Worm (Caenorhabditis elegans) whole organism, L1 larva: ENCODE data around the gene ZK938.3.

ENCODE experiments used
- C04F5.9 ChIP-seq: sonication (generic microtip); optimal IDR thresholded peaks from 2 replicates; lab custom pipeline; 2016; ENCODE audit warnings: missing genetic modification characterization, missing compliant biosample characterization
- F16B12.6 ChIP-seq: fragments of 150-350 bp; optimal IDR thresholded peaks from 2 replicates; lab custom pipeline; 2014; ENCODE audit warnings: missing biosample characterization, missing genetic modification characterization
- aha-1 ChIP-seq: fragments of 150-350 bp; optimal IDR thresholded peaks from 2 replicates; lab custom pipeline; 2014; ENCODE audit warnings: missing biosample characterization, missing genetic modification characterization
- aly-2 ChIP-seq: fragments of 150-350 bp; optimal IDR thresholded peaks from 2 replicates; lab custom pipeline; 2014; ENCODE audit warnings: missing biosample characterization, missing genetic modification characterization
- ama-1 ChIP-seq: fragments of 150-350 bp; optimal IDR thresholded peaks from 2 replicates; lab custom pipeline; 2014
- blmp-1 ChIP-seq: fragments of 150-350 bp; optimal IDR thresholded peaks from 2 replicates; lab custom pipeline; 2014; ENCODE audit warnings: missing biosample characterization, missing genetic modification characterization
- ceh-8 ChIP-seq: fragments of 200-800 bp; sonication (Bioruptor generic); optimal IDR thresholded peaks from 2 replicates; lab custom pipeline; 2018; ENCODE audit warnings: mild to moderate bottlenecking, missing genetic modification characterization, moderate library complexity, missing compliant biosample characterization
- ceh-82 ChIP-seq, 3 experiments: fragments of 150-350 bp in 1 of 3; sonication (generic microtip) in 2 of 3; optimal IDR thresholded peaks; 2 replicates each; lab custom pipeline; 2014 to 2017; ENCODE audit warnings: missing biosample characterization in 3 of 3, missing genetic modification characterization in 3 of 3
- dpl-1 ChIP-seq, 3 experiments: fragments of 150-350 bp in 2 of 3; sonication (generic microtip) in 1 of 3; optimal IDR thresholded peaks; 2 replicates each; lab custom pipeline; 2014 to 2017; ENCODE audit warnings: missing biosample characterization in 3 of 3, missing genetic modification characterization in 3 of 3, missing genetic modification reagents in 3 of 3
- efl-3 ChIP-seq: fragments of 200-800 bp; sonication (Bioruptor generic); optimal IDR thresholded peaks from 2 replicates; lab custom pipeline; 2018; ENCODE audit warnings: mild to moderate bottlenecking, missing genetic modification characterization, missing compliant biosample characterization
- elt-2 ChIP-seq: sonication (generic microtip); optimal IDR thresholded peaks from 2 replicates; lab custom pipeline; 2016; ENCODE audit warnings: missing genetic modification characterization, mild to moderate bottlenecking, inconsistent platforms, missing compliant biosample characterization, missing genetic modification reagents
- elt-3 ChIP-seq, 6 experiments: fragments of 150-350 bp in 1 of 6; sonication (generic microtip); optimal IDR thresholded peaks; 2 replicates each; lab custom pipeline; 2017 to 2018; ENCODE audit warnings: missing biosample characterization in 6 of 6, missing genetic modification characterization in 6 of 6, inconsistent platforms in 1 of 6
- ets-5 ChIP-seq: fragments of 200-800 bp; sonication (Bioruptor generic); IDR thresholded peaks from 2 replicates; pipeline ENCODE4 v1.3.6; 2022; ENCODE audit warnings: missing genetic modification characterization, missing compliant biosample characterization
- fkh-10 ChIP-seq: sonication (generic microtip); optimal IDR thresholded peaks from 2 replicates; lab custom pipeline; 2017; ENCODE audit warnings: missing biosample characterization, missing genetic modification reagents, missing genetic modification characterization
- fos-1 ChIP-seq: fragments of 150-350 bp; optimal IDR thresholded peaks from 2 replicates; lab custom pipeline; 2014; ENCODE audit warnings: missing biosample characterization, missing genetic modification characterization
- grh-1 ChIP-seq: fragments of 200-800 bp; sonication (Bioruptor generic); IDR thresholded peaks from 2 replicates; pipeline ENCODE4 v1.3.6; 2022; ENCODE audit warnings: missing genetic modification reagents, missing genetic modification characterization, missing compliant biosample characterization
- irx-1 ChIP-seq: sonication (generic microtip); optimal IDR thresholded peaks from 2 replicates; lab custom pipeline; 2016; ENCODE audit warnings: missing genetic modification characterization, missing compliant biosample characterization
- jun-1 ChIP-seq: fragments of 150-350 bp; optimal IDR thresholded peaks from 2 replicates; lab custom pipeline; 2014; ENCODE audit warnings: missing biosample characterization, missing genetic modification reagents, missing genetic modification characterization
- lin-13 ChIP-seq: fragments of 150-350 bp; optimal IDR thresholded peaks from 2 replicates; lab custom pipeline; 2014; ENCODE audit warnings: missing biosample characterization, missing genetic modification reagents, missing genetic modification characterization
- lin-35 ChIP-seq, 2 experiments: fragments of 150-350 bp; optimal IDR thresholded peaks; 2 replicates each; lab custom pipeline; 2014; ENCODE audit warnings: missing biosample characterization in 2 of 2, missing genetic modification characterization in 2 of 2, missing genetic modification reagents in 2 of 2
- lir-3 ChIP-seq: sonication (generic microtip); optimal IDR thresholded peaks from 2 replicates; lab custom pipeline; 2016; ENCODE audit warnings: mild to moderate bottlenecking, missing genetic modification characterization, moderate library complexity, missing compliant biosample characterization; ENCODE audit not compliant: poor library complexity
- lsy-2 ChIP-seq, 2 experiments: fragments of 150-350 bp; optimal IDR thresholded peaks; 2 replicates each; lab custom pipeline; 2014; ENCODE audit warnings: missing biosample characterization in 2 of 2, missing genetic modification characterization in 2 of 2
- mdl-1 ChIP-seq, 2 experiments: fragments of 150-350 bp; optimal IDR thresholded peaks; 2 replicates each; lab custom pipeline; 2014 to 2017; ENCODE audit warnings: missing biosample characterization in 2 of 2, missing genetic modification characterization in 2 of 2, inconsistent platforms in 1 of 2
- mef-2 ChIP-seq: fragments of 150-350 bp; optimal IDR thresholded peaks from 2 replicates; lab custom pipeline; 2014; ENCODE audit warnings: missing biosample characterization, missing genetic modification characterization
- nhr-20 ChIP-seq: sonication (generic microtip); optimal IDR thresholded peaks from 2 replicates; lab custom pipeline; 2016; ENCODE audit warnings: mild to moderate bottlenecking, missing genetic modification characterization, missing compliant biosample characterization
- nhr-237 ChIP-seq: fragments of 150-350 bp; optimal IDR thresholded peaks from 2 replicates; lab custom pipeline; 2014; ENCODE audit warnings: missing biosample characterization, missing genetic modification characterization
- nhr-85 ChIP-seq: sonication (generic microtip); peaks from one replicate; lab custom pipeline; 2016; ENCODE audit warnings: missing genetic modification characterization, inconsistent platforms, missing compliant biosample characterization
- pag-3 ChIP-seq: sonication (generic microtip); optimal IDR thresholded peaks from 2 replicates; lab custom pipeline; 2017; ENCODE audit warnings: missing genetic modification characterization, mild to moderate bottlenecking, missing compliant biosample characterization, antibody characterized with exemption, borderline replicate concordance; ENCODE audit not compliant: insufficient read depth
- skn-1 ChIP-seq: fragments of 150-350 bp; optimal IDR thresholded peaks from 2 replicates; lab custom pipeline; 2014; ENCODE audit warnings: missing biosample characterization, missing genetic modification characterization
- snu-23 ChIP-seq: sonication (generic microtip); optimal IDR thresholded peaks from 2 replicates; lab custom pipeline; 2016; ENCODE audit warnings: missing genetic modification characterization, missing compliant biosample characterization
- sptf-1 ChIP-seq: fragments of 150-350 bp; optimal IDR thresholded peaks from 2 replicates; lab custom pipeline; 2014; ENCODE audit warnings: missing biosample characterization, missing genetic modification characterization
- tlp-1 ChIP-seq: fragments of 150-350 bp; optimal IDR thresholded peaks from 2 replicates; lab custom pipeline; 2014; ENCODE audit warnings: missing biosample characterization, missing genetic modification characterization
- unc-130 ChIP-seq: fragments of 150-350 bp; optimal IDR thresholded peaks from 2 replicates; lab custom pipeline; 2017; ENCODE audit warnings: missing biosample characterization, missing genetic modification characterization, inconsistent platforms
- unc-30 ChIP-seq: sonication (generic microtip); optimal IDR thresholded peaks from 2 replicates; lab custom pipeline; 2017; ENCODE audit warnings: missing biosample characterization, missing genetic modification characterization
- vab-15 ChIP-seq: sonication (generic microtip); optimal IDR thresholded peaks from 2 replicates; lab custom pipeline; 2017; ENCODE audit warnings: missing genotype, mild to moderate bottlenecking, missing genetic modification characterization, missing compliant biosample characterization
- zag-1 ChIP-seq: fragments of 150-350 bp; optimal IDR thresholded peaks from 2 replicates; lab custom pipeline; 2014; ENCODE audit warnings: missing biosample characterization, missing genetic modification characterization
- ztf-11 ChIP-seq, 2 experiments: sonication (generic microtip); optimal IDR thresholded peaks; 2 replicates each; lab custom pipeline; 2016 to 2017; ENCODE audit warnings: missing genetic modification characterization in 2 of 2, missing biosample characterization in 1 of 2, missing compliant biosample characterization in 1 of 2
- ztf-4 ChIP-seq: fragments of 150-350 bp; optimal IDR thresholded peaks from 2 replicates; lab custom pipeline; 2014; ENCODE audit warnings: missing biosample characterization, missing genetic modification characterization

The ZK938.3 gene

ce11 chrII:9833855-9834254, at the start of gene ZK938.3:
TSS of gene ZK938.3 (minus strand) at chrII:9833955.
- TF ChIP-seq elt-2 (tag; lab: Kevin White, UChicago) (no peak), aha-1 (no peak), snu-23 (GFP tag; lab: Kevin White, UChicago) (no peak), fos-1 (tag; lab: Kevin White, UChicago) (no peak), nhr-85 (no peak), blmp-1 (no peak), nhr-20 (tag; lab: Kevin White, UChicago) (no peak), unc-130 (no peak), fkh-10 (GFP tag; lab: Kevin White, UChicago) (no peak), ceh-8 (GFP tag; lab: Kevin White, UChicago) (no peak), lin-13 (no peak), mdl-1 (tag; optimal IDR thresholded peaks at IDR 0.05; lab: Kevin White, UChicago) (no peak), zag-1 (tag; lab: Kevin White, UChicago) (no peak), skn-1 (tag; lab: Kevin White, UChicago) (no peak)

ce11 chrII:9880826-9881225, 47.1 kb upstream of the ZK938.3 start, which contains the start of gene C08H9.15:
TSS of gene C08H9.15 (plus strand) at chrII:9881193.
- TF ChIP-seq ztf-11 (tag; optimal IDR thresholded peaks at IDR 0.05; lab: Kevin White, UChicago) (no peak), snu-23 (GFP tag; lab: Kevin White, UChicago) (no peak), blmp-1 (peak; percentile 85), elt-3 (tag; optimal IDR thresholded peaks at IDR 0.05; lab: Kevin White, UChicago) (peak in 4 of 6 experiments; percentile 16 to 64 (median 45)), nhr-20 (tag; lab: Kevin White, UChicago) (no peak), ama-1 (lab: Kevin White, UChicago) (no peak), nhr-85 (peak; percentile 61), dpl-1 (GFP tag; optimal IDR thresholded peaks at IDR 0.05; lab: Kevin White, UChicago) (no peak), ceh-8 (GFP tag; lab: Kevin White, UChicago) (no peak), tlp-1 (no peak), aly-2 (no peak), lin-35 (GFP tag; optimal IDR thresholded peaks at IDR 0.05; lab: Kevin White, UChicago) (no peak)

ce11 chrII:9879815-9880214, 46.1 kb upstream of the ZK938.3 start:
- peak; percentile 97 for TF ChIP-seq blmp-1
- no peak for TF ChIP-seq pag-3

- TF ChIP-seq skn-1 (tag; lab: Kevin White, UChicago) (no peak), ztf-4 (tag; lab: Kevin White, UChicago) (no peak), ets-5 (GFP tag; lab: Robert Waterston, UW) (no peak), jun-1 (no peak), mef-2 (no peak), C04F5.9 (tag; lab: Kevin White, UChicago) (no peak), unc-130 (no peak)
Observed at ce11 chrII:9874508-9875229, 40.9 kb upstream of the ZK938.3 start, which contains the start of the genes chil-2 and ctsa-3.2. TSS of gene chil-2 (minus strand) at chrII:9874608. TSS of gene ctsa-3.2 (plus strand) at chrII:9875179.

- TF ChIP-seq irx-1, result no peak
- TF ChIP-seq grh-1 (GFP tag; lab: Robert Waterston, UW), result no peak
- no peak for TF ChIP-seq tlp-1
- no peak for TF ChIP-seq lsy-2 (tag; optimal IDR thresholded peaks at IDR 0.05; lab: Kevin White, UChicago)
- TF ChIP-seq unc-30, result no peak
- TF ChIP-seq efl-3 (GFP tag; lab: Kevin White, UChicago), result no peak
- no peak for TF ChIP-seq aha-1
- no peak for TF ChIP-seq jun-1
- no peak for TF ChIP-seq elt-3 (tag; optimal IDR thresholded peaks at IDR 0.05; lab: Kevin White, UChicago)
- TF ChIP-seq ceh-82 (tag; optimal IDR thresholded peaks at IDR 0.05; lab: Kevin White, UChicago), result no peak
- TF ChIP-seq elt-2 (tag; lab: Kevin White, UChicago), result no peak
- no peak for TF ChIP-seq nhr-237 (tag; lab: Kevin White, UChicago)
- no peak for TF ChIP-seq lir-3 (tag; lab: Kevin White, UChicago)
- no peak for TF ChIP-seq F16B12.6 (tag; lab: Kevin White, UChicago)
- no peak for TF ChIP-seq sptf-1 (tag; lab: Kevin White, UChicago)
- TF ChIP-seq vab-15, result no peak
- no peak for TF ChIP-seq aly-2
- TF ChIP-seq ztf-11 (tag; optimal IDR thresholded peaks at IDR 0.05; lab: Kevin White, UChicago), result no peak
Observed at ce11 chrII:9872961-9873360, 39.2 kb upstream of the ZK938.3 start, which contains the start of gene chil-8. TSS of gene chil-8 (minus strand) at chrII:9873061.
